Worm (Caenorhabditis elegans) whole organism, L2 larva: Measurements from ENCODE around the gene fbxa-211.

Source experiments
- C34F6.9 ChIP-seq: fragments of 150-350 bp; optimal IDR thresholded peaks from 2 replicates; lab custom pipeline; 2014; ENCODE audit warnings: missing biosample characterization, missing genetic modification characterization
- F13H6.1 ChIP-seq: sonication (generic microtip); optimal IDR thresholded peaks from 2 replicates; lab custom pipeline; 2016; ENCODE audit warnings: missing genetic modification characterization, missing compliant biosample characterization
- Y55F3AM.14 ChIP-seq: fragments of 200-800 bp; sonication (Bioruptor generic); optimal IDR thresholded peaks from 2 replicates; lab custom pipeline; 2018; ENCODE audit warnings: mild to moderate bottlenecking, missing genetic modification characterization, missing compliant biosample characterization
- ZK546.5 ChIP-seq: sonication (generic microtip); optimal IDR thresholded peaks from 2 replicates; lab custom pipeline; 2017; ENCODE audit warnings: missing biosample characterization, missing genetic modification characterization
- aly-2 ChIP-seq: fragments of 150-350 bp; optimal IDR thresholded peaks from 2 replicates; lab custom pipeline; 2014; ENCODE audit warnings: missing biosample characterization, missing genetic modification characterization
- ama-1 ChIP-seq: fragments of 150-350 bp; optimal IDR thresholded peaks from 2 replicates; lab custom pipeline; 2018; ENCODE audit warnings: inconsistent platforms
- blmp-1 ChIP-seq: sonication (generic microtip); optimal IDR thresholded peaks from 2 replicates; lab custom pipeline; 2017; ENCODE audit warnings: missing genetic modification characterization, mild to moderate bottlenecking, missing compliant biosample characterization, antibody characterized with exemption, moderate library complexity; ENCODE audit not compliant: insufficient read depth
- ceh-16 ChIP-seq: fragments of 150-350 bp; optimal IDR thresholded peaks from 2 replicates; lab custom pipeline; 2014; ENCODE audit warnings: missing biosample characterization, missing genetic modification characterization
- ceh-82 ChIP-seq: fragments of 150-350 bp; optimal IDR thresholded peaks from 2 replicates; lab custom pipeline; 2014; ENCODE audit warnings: missing biosample characterization, missing genetic modification characterization
- crh-2 ChIP-seq: sonication (generic microtip); optimal IDR thresholded peaks from 2 replicates; lab custom pipeline; 2017; ENCODE audit warnings: missing biosample characterization, missing genetic modification characterization
- dmd-4 ChIP-seq: sonication (generic microtip); optimal IDR thresholded peaks from 2 replicates; lab custom pipeline; 2017; ENCODE audit warnings: missing biosample characterization, missing genetic modification characterization
- elt-1 ChIP-seq: fragments of 150-350 bp; optimal IDR thresholded peaks from 2 replicates; lab custom pipeline; 2014; ENCODE audit warnings: missing biosample characterization, missing genetic modification characterization
- elt-3 ChIP-seq: sonication (generic microtip); optimal IDR thresholded peaks from 2 replicates; lab custom pipeline; 2017; ENCODE audit warnings: missing biosample characterization, missing genetic modification characterization
- fos-1 ChIP-seq: fragments of 150-350 bp; optimal IDR thresholded peaks from 2 replicates; lab custom pipeline; 2014; ENCODE audit warnings: missing biosample characterization, missing genetic modification characterization
- gmeb-1 ChIP-seq: fragments of 150-350 bp; optimal IDR thresholded peaks from 2 replicates; lab custom pipeline; 2014; ENCODE audit warnings: missing biosample characterization, missing genetic modification characterization
- lin-13 ChIP-seq: fragments of 150-350 bp; optimal IDR thresholded peaks from 2 replicates; lab custom pipeline; 2014; ENCODE audit warnings: missing biosample characterization, missing genetic modification reagents, missing genetic modification characterization
- lin-39 ChIP-seq: fragments of 150-350 bp; optimal IDR thresholded peaks from 2 replicates; lab custom pipeline; 2014; ENCODE audit warnings: missing biosample characterization, missing genetic modification reagents, missing genetic modification characterization
- mbf-1 ChIP-seq: sonication (generic microtip); optimal IDR thresholded peaks from 2 replicates; lab custom pipeline; 2017; ENCODE audit warnings: missing biosample characterization, missing genetic modification characterization
- mdl-1 ChIP-seq, 2 experiments: fragments of 150-350 bp in 1 of 2; sonication (generic microtip) in 1 of 2; optimal IDR thresholded peaks; 2 replicates each; lab custom pipeline; 2017; ENCODE audit warnings: missing biosample characterization in 2 of 2, missing genetic modification characterization in 2 of 2
- nhr-12 ChIP-seq: fragments of 150-350 bp; optimal IDR thresholded peaks from 2 replicates; lab custom pipeline; 2014; ENCODE audit warnings: missing biosample characterization, missing genetic modification characterization
- nhr-129 ChIP-seq: fragments of 150-350 bp; optimal IDR thresholded peaks from 2 replicates; lab custom pipeline; 2014; ENCODE audit warnings: missing biosample characterization, missing genetic modification characterization
- nhr-23 ChIP-seq: fragments of 150-350 bp; optimal IDR thresholded peaks from 2 replicates; lab custom pipeline; 2014; ENCODE audit warnings: missing biosample characterization, missing genetic modification reagents, missing genetic modification characterization
- nhr-237 ChIP-seq: fragments of 150-350 bp; optimal IDR thresholded peaks from 2 replicates; lab custom pipeline; 2014; ENCODE audit warnings: missing biosample characterization, missing genetic modification characterization
- nhr-6 ChIP-seq: fragments of 150-350 bp; optimal IDR thresholded peaks from 2 replicates; lab custom pipeline; 2014; ENCODE audit warnings: missing biosample characterization, missing genetic modification characterization
- nhr-77 ChIP-seq: fragments of 150-350 bp; optimal IDR thresholded peaks from 2 replicates; lab custom pipeline; 2014; ENCODE audit warnings: missing biosample characterization, missing genetic modification characterization
- sem-4 ChIP-seq: fragments of 150-350 bp; optimal IDR thresholded peaks from 2 replicates; lab custom pipeline; 2014; ENCODE audit warnings: missing biosample characterization, missing genetic modification reagents, missing genetic modification characterization
- skn-1 ChIP-seq: sonication (generic microtip); optimal IDR thresholded peaks from 2 replicates; lab custom pipeline; 2017; ENCODE audit warnings: missing biosample characterization, missing genetic modification characterization
- sma-9 ChIP-seq, 2 experiments: fragments of 150-350 bp in 1 of 2; sonication (generic microtip) in 1 of 2; optimal IDR thresholded peaks; 2 replicates each; lab custom pipeline; 2014 to 2016; ENCODE audit warnings: missing genetic modification characterization in 2 of 2, mild to moderate bottlenecking in 1 of 2, missing biosample characterization in 1 of 2, missing compliant biosample characterization in 1 of 2, missing genetic modification reagents in 1 of 2, moderate library complexity in 1 of 2
- snpc-4 ChIP-seq: fragments of 150-350 bp; optimal IDR thresholded peaks from 2 replicates; lab custom pipeline; 2014; ENCODE audit warnings: missing biosample characterization, missing genetic modification characterization
- unc-39 ChIP-seq: fragments of 150-350 bp; optimal IDR thresholded peaks from 2 replicates; lab custom pipeline; 2014; ENCODE audit warnings: missing biosample characterization, missing genetic modification characterization
- unc-55 ChIP-seq: fragments of 150-350 bp; sonication (generic microtip); optimal IDR thresholded peaks from 3 replicates; lab custom pipeline; 2014; ENCODE audit warnings: missing biosample characterization, missing genetic modification reagents, missing genetic modification characterization
- unc-62 ChIP-seq: fragments of 150-350 bp; optimal IDR thresholded peaks from 2 replicates; lab custom pipeline; 2014; ENCODE audit warnings: missing biosample characterization, missing genetic modification reagents, missing genetic modification characterization
- zag-1 ChIP-seq: fragments of 150-350 bp; optimal IDR thresholded peaks from 2 replicates; lab custom pipeline; 2014; ENCODE audit warnings: missing biosample characterization, missing genetic modification characterization
- ztf-1 ChIP-seq: fragments of 200-800 bp; sonication (Bioruptor generic); conservative IDR thresholded peaks from 2 replicates; pipeline ENCODE4 v1.3.6; 2022; ENCODE audit warnings: missing genetic modification characterization, missing compliant biosample characterization
- ztf-11 ChIP-seq: sonication (generic microtip); optimal IDR thresholded peaks from 2 replicates; lab custom pipeline; 2017; ENCODE audit warnings: missing biosample characterization, missing genetic modification characterization
- ztf-4 ChIP-seq: fragments of 150-350 bp; optimal IDR thresholded peaks from 2 replicates; lab custom pipeline; 2014; ENCODE audit warnings: missing biosample characterization, missing genetic modification characterization

Gene fbxa-211

ce11 chrV:18086783-18087182 lies 40.5 kb upstream of the fbxa-211 start, which contains the start of gene slr-2 (continued):
- TF ChIP-seq Y55F3AM.14 (GFP tag; lab: Kevin White, UChicago): no peak
- TF ChIP-seq ztf-1 (GFP tag; lab: Robert Waterston, UW): no peak
- no peak for TF ChIP-seq skn-1

- TF ChIP-seq nhr-23 (tag; lab: Kevin White, UChicago) (no peak), ztf-1 (GFP tag; lab: Robert Waterston, UW) (no peak)
Observed at ce11 chrV:18091216-18091615, 36.1 kb upstream of the fbxa-211 start.

ce11 chrV:18093941-18094340 lies 33.4 kb upstream of the fbxa-211 start:
- TF ChIP-seq unc-39 (tag; lab: Kevin White, UChicago): no peak
- TF ChIP-seq sem-4 (tag; lab: Kevin White, UChicago): no peak
- TF ChIP-seq aly-2 (tag; lab: Kevin White, UChicago): no peak
- TF ChIP-seq lin-13 (GFP tag; lab: Kevin White, UChicago): no peak
- TF ChIP-seq elt-3 (tag; lab: Kevin White, UChicago): no peak
- TF ChIP-seq mbf-1 (tag; lab: Kevin White, UChicago): no peak
- no peak for TF ChIP-seq sma-9 (GFP tag; optimal IDR thresholded peaks at IDR 0.05; lab: Kevin White, UChicago)
- TF ChIP-seq sma-9 (tag; optimal IDR thresholded peaks at IDR 0.05; lab: Kevin White, UChicago): no peak
- TF ChIP-seq mdl-1 (tag; optimal IDR thresholded peaks at IDR 0.05; lab: Kevin White, UChicago): no peak
- TF ChIP-seq lin-39 (tag; lab: Kevin White, UChicago): no peak
- TF ChIP-seq snpc-4 (tag; lab: Kevin White, UChicago): no peak
- no peak for TF ChIP-seq unc-62
- no peak for TF ChIP-seq ztf-1 (GFP tag; lab: Robert Waterston, UW)

- TF ChIP-seq elt-1 (tag; lab: Kevin White, UChicago) (no peak), crh-2 (tag; lab: Kevin White, UChicago) (no peak), ceh-82 (tag; lab: Kevin White, UChicago) (no peak), unc-39 (tag; lab: Kevin White, UChicago) (no peak), skn-1 (no peak), ZK546.5 (tag; lab: Kevin White, UChicago) (no peak), lin-39 (tag; lab: Kevin White, UChicago) (no peak), dmd-4 (tag; lab: Kevin White, UChicago) (no peak), snpc-4 (tag; lab: Kevin White, UChicago) (no peak), nhr-129 (tag; lab: Kevin White, UChicago) (no peak), F13H6.1 (tag; lab: Kevin White, UChicago) (no peak), unc-62 (no peak), nhr-12 (no peak), ztf-11 (tag; lab: Kevin White, UChicago) (no peak), nhr-6 (tag; lab: Kevin White, UChicago) (no peak)
Observed at ce11 chrV:18098387-18098786, 28.9 kb upstream of the fbxa-211 start, which contains the start of gene par-4. Gene par-4 (plus strand): TSS chrV:18098687.

- TF ChIP-seq dmd-4 (tag; lab: Kevin White, UChicago) (no peak), gmeb-1 (no peak), zag-1 (tag; lab: Kevin White, UChicago) (no peak), ztf-11 (tag; lab: Kevin White, UChicago) (no peak), snpc-4 (tag; lab: Kevin White, UChicago) (no peak), ama-1 (lab: Kevin White, UChicago) (no peak), nhr-77 (tag; lab: Kevin White, UChicago) (no peak), ztf-4 (tag; lab: Kevin White, UChicago) (no peak), mdl-1 (tag; optimal IDR thresholded peaks at IDR 0.05; lab: Kevin White, UChicago) (no peak), fos-1 (tag; lab: Kevin White, UChicago) (no peak), nhr-237 (tag; lab: Kevin White, UChicago) (no peak), nhr-6 (tag; lab: Kevin White, UChicago) (no peak)
Observed at ce11 chrV:18106055-18106454, 21.3 kb upstream of the fbxa-211 start.

- TF ChIP-seq lin-13 (GFP tag; lab: Kevin White, UChicago): no peak
- no peak for TF ChIP-seq dmd-4 (tag; lab: Kevin White, UChicago)
- no peak for TF ChIP-seq nhr-23 (tag; lab: Kevin White, UChicago)
- no peak for TF ChIP-seq blmp-1 (tag; lab: Kevin White, UChicago)
- no peak for TF ChIP-seq C34F6.9
- TF ChIP-seq elt-1 (tag; lab: Kevin White, UChicago): no peak
- TF ChIP-seq ceh-16: no peak
- TF ChIP-seq nhr-6 (tag; lab: Kevin White, UChicago): no peak
- no peak for TF ChIP-seq F13H6.1 (tag; lab: Kevin White, UChicago)
- TF ChIP-seq snpc-4 (tag; lab: Kevin White, UChicago): no peak
- no peak for TF ChIP-seq ceh-82 (tag; lab: Kevin White, UChicago)
- no peak for TF ChIP-seq ztf-11 (tag; lab: Kevin White, UChicago)
- TF ChIP-seq unc-55 (GFP tag; lab: Kevin White, UChicago): no peak
Observed at ce11 chrV:18107969-18108368, 19.4 kb upstream of the fbxa-211 start, which contains the start of gene Y37H2A.1. Gene Y37H2A.1 (plus strand): TSS chrV:18108269.
